Fruit fly (Drosophila melanogaster): ENCODE results near the gene mus304.

mus304 gene

dm6 chr3L:18077649-18078417 is 31.8 kb upstream of the mus304 start (continued):
- TF ChIP-seq Ets96B (tag; optimal IDR thresholded peaks at IDR 0.05) (peak; percentile 97), Eip93F (GFP tag; optimal IDR thresholded peaks at IDR 0.05) (no peak), Eip78C (GFP tag) (peak; percentile 96), Met (GFP tag; optimal IDR thresholded peaks at IDR 0.05) (peak; percentile 46), vri (GFP tag; optimal IDR thresholded peaks at IDR 0.05) (no peak), salr (GFP tag; optimal IDR thresholded peaks at IDR 0.05) (peak; percentile 87 to 97), spab (GFP tag; optimal IDR thresholded peaks at IDR 0.05) (peak; percentile 97), Hr4 (GFP tag; optimal IDR thresholded peaks at IDR 0.05) (peak; percentile 79), eg (GFP tag; IDR thresholded peaks at IDR 0.05) (peak; percentile 90), OdsH (GFP tag; optimal IDR thresholded peaks at IDR 0.05) (peak; percentile 93), CG10669 (GFP tag; optimal IDR thresholded peaks at IDR 0.05) (peak; percentile 95), Eip75B (GFP tag; optimal IDR thresholded peaks at IDR 0.05) (peak; percentile 72), CG11902 (GFP tag; optimal IDR thresholded peaks at IDR 0.05) (peak; percentile 83), Sox102F (GFP tag; optimal IDR thresholded peaks at IDR 0.05) (peak; percentile 31), CG1621 (tag; optimal IDR thresholded peaks at IDR 0.05) (peak; percentile 85), CG6276 (GFP tag; optimal IDR thresholded peaks at IDR 0.05) (peak; percentile 96), ss (GFP tag; optimal IDR thresholded peaks at IDR 0.05) (peak; percentile 97 to 98), CG6792 (GFP tag; optimal IDR thresholded peaks at IDR 0.05) (peak; percentile 84), CG16779 (tag; optimal IDR thresholded peaks at IDR 0.05) (peak; percentile 96), cyc (GFP tag; optimal IDR thresholded peaks at IDR 0.05) (peak; percentile 56), CG9139 (GFP tag; optimal IDR thresholded peaks at IDR 0.05) (peak; percentile 96), Blimp-1 (GFP tag; optimal IDR thresholded peaks at IDR 0.05) (peak; percentile 57), CG6854 (GFP tag; optimal IDR thresholded peaks at IDR 0.05) (peak; percentile 26), fd85E (GFP tag; optimal IDR thresholded peaks at IDR 0.05) (peak; percentile 18)

- no peak for TF ChIP-seq Blimp-1 (GFP tag; optimal IDR thresholded peaks at IDR 0.05)
- peak; percentile 10 for TF ChIP-seq Sox102F (GFP tag; optimal IDR thresholded peaks at IDR 0.05)
- TF ChIP-seq Hr4 (GFP tag; optimal IDR thresholded peaks at IDR 0.05): peak; percentile 65
- TF ChIP-seq net (GFP tag; optimal IDR thresholded peaks at IDR 0.05): peak; percentile 23
- TF ChIP-seq ss (GFP tag; optimal IDR thresholded peaks at IDR 0.05): peak in 1 of 2 experiments; percentile 60
- TF ChIP-seq svp (GFP tag): peak; percentile 60
- no peak for TF ChIP-seq CG6854 (GFP tag; optimal IDR thresholded peaks at IDR 0.05)
- TF ChIP-seq fd59A (GFP tag; optimal IDR thresholded peaks at IDR 0.05): peak; percentile 76
- no peak; the same call in 1 of the 2 replicates for TF ChIP-seq CG11294 (GFP tag; IDR thresholded peaks at IDR 0.05)
- TF ChIP-seq Sox15 (GFP tag; optimal IDR thresholded peaks at IDR 0.05): peak; percentile 12
- no peak for TF ChIP-seq esn (GFP tag; optimal IDR thresholded peaks at IDR 0.05)
- TF ChIP-seq fkh (GFP tag; optimal IDR thresholded peaks at IDR 0.05): no peak
- no peak for TF ChIP-seq CG6792 (GFP tag; optimal IDR thresholded peaks at IDR 0.05)
- TF ChIP-seq Eip93F (GFP tag; optimal IDR thresholded peaks at IDR 0.05): no peak
- no peak for TF ChIP-seq Smox (GFP tag; optimal IDR thresholded peaks at IDR 0.05)
- peak; percentile 70 for TF ChIP-seq CG4318 (GFP tag; optimal IDR thresholded peaks at IDR 0.05)
- TF ChIP-seq CG10631 (GFP tag; optimal IDR thresholded peaks at IDR 0.05): peak; percentile 76
- TF ChIP-seq CG15336 (GFP tag; IDR thresholded peaks at IDR 0.05): peak; percentile 81
- peak; percentile 59 for TF ChIP-seq pdm3 (GFP tag; optimal IDR thresholded peaks at IDR 0.05)
- TF ChIP-seq CG6808 (GFP tag; optimal IDR thresholded peaks at IDR 0.05): peak; percentile 77
- peak; percentile 12 for TF ChIP-seq cyc (GFP tag; optimal IDR thresholded peaks at IDR 0.05)
- peak; percentile 12 for TF ChIP-seq CG31627 (GFP tag; optimal IDR thresholded peaks at IDR 0.05)
- TF ChIP-seq OdsH (GFP tag; optimal IDR thresholded peaks at IDR 0.05): peak; percentile 20
- no peak for TF ChIP-seq Lpt (GFP tag; optimal IDR thresholded peaks at IDR 0.05)
- no peak for TF ChIP-seq CG7368 (GFP tag; optimal IDR thresholded peaks at IDR 0.05)
- peak; percentile 30 for TF ChIP-seq CG1621 (tag; optimal IDR thresholded peaks at IDR 0.05)
- peak; percentile 63 for TF ChIP-seq acj6 (GFP tag; optimal IDR thresholded peaks at IDR 0.05)
- TF ChIP-seq CG34406 (GFP tag; optimal IDR thresholded peaks at IDR 0.05): peak; percentile 8
- peak; percentile 54 for TF ChIP-seq CG6276 (GFP tag; optimal IDR thresholded peaks at IDR 0.05)
- no peak for TF ChIP-seq fd85E (GFP tag; optimal IDR thresholded peaks at IDR 0.05)
- no peak for TF ChIP-seq Hr38 (GFP tag; optimal IDR thresholded peaks at IDR 0.05)
- no peak for TF ChIP-seq CG6163 (GFP tag; IDR thresholded peaks at IDR 0.05)
- TF ChIP-seq spab (GFP tag; optimal IDR thresholded peaks at IDR 0.05): peak; percentile 56
- TF ChIP-seq vri (GFP tag; optimal IDR thresholded peaks at IDR 0.05): no peak
- TF ChIP-seq CG32006 (GFP tag; optimal IDR thresholded peaks at IDR 0.05): peak; percentile 74
- TF ChIP-seq Sox14 (GFP tag; optimal IDR thresholded peaks at IDR 0.05): peak; percentile 74
- TF ChIP-seq Met (GFP tag; optimal IDR thresholded peaks at IDR 0.05): peak; percentile 46
- TF ChIP-seq CG8632 (GFP tag; optimal IDR thresholded peaks at IDR 0.05): peak; percentile 31
Measured at dm6 chr3L:18078614-18079013, 31.0 kb upstream of the mus304 start.
